Fruit fly (Drosophila melanogaster) whole organism, pupa: ENCODE measurements around the gene wgn.

Source experiments
- CG10348 ChIP-seq: fragments of 200-800 bp; sonication (Bioruptor generic); IDR thresholded peaks from 2 replicates; pipeline ENCODE4 v1.3.6; 2022; ENCODE audit warnings: missing biosample characterization, missing genetic modification characterization
- CG13204 ChIP-seq: fragments of 200-800 bp; sonication (Bioruptor generic); optimal IDR thresholded peaks from 2 replicates; lab custom pipeline; 2018; ENCODE audit warnings: missing biosample characterization, mild to moderate bottlenecking, missing genetic modification characterization, moderate library complexity
- CG17806 ChIP-seq: fragments of 200-800 bp; sonication (Bioruptor generic); optimal IDR thresholded peaks from 2 replicates; lab custom pipeline; 2018; ENCODE audit warnings: missing biosample characterization, mild to moderate bottlenecking, missing genetic modification characterization, moderate library complexity
- CG8301 ChIP-seq: fragments of 200-800 bp; sonication (Bioruptor generic); optimal IDR thresholded peaks from 2 replicates; lab custom pipeline; 2018; ENCODE audit warnings: missing biosample characterization, mild to moderate bottlenecking, missing genetic modification characterization
- CG9948 ChIP-seq: fragments of 200-800 bp; sonication (Bioruptor generic); optimal IDR thresholded peaks from 2 replicates; lab custom pipeline; 2018; ENCODE audit warnings: missing biosample characterization, mild to moderate bottlenecking, missing genetic modification characterization, moderate library complexity
- EcR ChIP-seq: fragments of 200-800 bp; sonication (Bioruptor generic); optimal IDR thresholded peaks from 3 replicates; lab custom pipeline; 2019; ENCODE audit warnings: missing biosample characterization, missing genetic modification characterization, mild to moderate bottlenecking, moderate library complexity, missing genetic modification reagents
- gl ChIP-seq: fragments of 200-800 bp; sonication (Bioruptor generic); optimal IDR thresholded peaks from 2 replicates; lab custom pipeline; 2018; ENCODE audit warnings: missing biosample characterization, mild to moderate bottlenecking, missing genetic modification characterization
- rn ChIP-seq: fragments of 200-800 bp; sonication (Bioruptor generic); IDR thresholded peaks from 2 replicates; pipeline ENCODE4 v1.3.6; 2022; ENCODE audit warnings: missing biosample characterization, missing genetic modification characterization

DNA sequence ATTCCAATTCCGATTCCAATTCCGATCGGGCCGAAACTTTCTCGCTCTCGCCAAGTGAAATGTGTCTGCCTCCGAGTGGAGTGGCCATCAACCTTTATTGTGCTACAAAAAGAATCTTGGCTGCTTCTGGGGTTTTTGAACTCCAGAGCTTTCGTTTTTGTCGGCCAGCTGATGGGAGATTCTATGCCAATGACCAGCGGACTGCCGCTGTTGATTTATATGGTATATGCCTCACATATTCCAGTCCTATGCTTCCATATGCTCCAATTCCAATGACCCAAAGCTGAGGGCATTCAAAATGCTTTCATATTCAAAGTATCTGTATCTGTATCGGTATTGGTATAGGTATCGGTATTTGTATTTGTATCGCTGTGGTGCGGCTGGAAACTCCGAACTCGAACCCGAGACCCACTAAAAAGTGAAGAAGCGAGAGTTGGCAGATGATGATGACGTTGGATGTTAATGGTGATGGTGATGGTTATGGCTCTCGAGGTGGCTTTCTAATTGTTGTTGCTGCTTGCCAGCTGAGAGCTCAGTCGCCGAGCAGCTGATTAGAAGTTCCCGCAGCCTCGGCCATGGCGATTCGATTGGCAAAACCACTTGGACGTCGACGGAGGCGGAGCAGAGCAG is 38.3 kb upstream of the wgn start:
- TF ChIP-seq gl (tag; lab: Kevin White, UChicago) (no peak), CG10348 (GFP tag; lab: Robert Waterston, UW) (no peak), CG17806 (tag; lab: Kevin White, UChicago) (no peak), CG8301 (tag; lab: Kevin White, UChicago) (no peak), rn (GFP tag; lab: Robert Waterston, UW) (no peak), CG9948 (no peak), CG13204 (GFP tag; lab: Kevin White, UChicago) (no peak), EcR (GFP tag; lab: Kevin White, UChicago) (no peak)
